Fruit fly (Drosophila melanogaster): ENCODE results near the gene CG17806.
A peak's percentile ranks its signal among the peaks of the same experiment; 100 is the strongest.

The CG17806 gene

dm6 chr3R:17803025-17803424 lies at the start of gene CG17806:
CG17806 (minus strand) TSS chr3R:17803260.
- no peak for TF ChIP-seq pita (GFP tag; optimal IDR thresholded peaks at IDR 0.05)
- no peak for TF ChIP-seq CG8944 (GFP tag; optimal IDR thresholded peaks at IDR 0.05)
- no peak for TF ChIP-seq CG4282 (GFP tag; optimal IDR thresholded peaks at IDR 0.05)
- no peak for TF ChIP-seq Max (GFP tag; optimal IDR thresholded peaks at IDR 0.05)
- TF ChIP-seq CG18764 (GFP tag; optimal IDR thresholded peaks at IDR 0.05), result no peak
- no peak for TF ChIP-seq CG17361 (GFP tag; IDR thresholded peaks at IDR 0.05)
- TF ChIP-seq CG15696 (tag; optimal IDR thresholded peaks at IDR 0.05), result peak; percentile 1
- TF ChIP-seq Meics (GFP tag; optimal IDR thresholded peaks at IDR 0.05), result peak; percentile 10
- no peak for TF ChIP-seq CG34422 (GFP tag; IDR thresholded peaks at IDR 0.05)
- TF ChIP-seq grau (tag; optimal IDR thresholded peaks at IDR 0.05), result peak; percentile 11
- TF ChIP-seq Med (GFP tag), result no peak
- TF ChIP-seq CG10267 (tag; optimal IDR thresholded peaks at IDR 0.05), result peak; percentile 2
- TF ChIP-seq CG7357 (GFP tag; IDR thresholded peaks at IDR 0.05), result no peak
- no peak for TF ChIP-seq hkb (optimal IDR thresholded peaks at IDR 0.05)
- no peak for TF ChIP-seq hkb (GFP tag; IDR thresholded peaks at IDR 0.05)
- no peak for TF ChIP-seq sens (GFP tag)
- TF ChIP-seq CG13894 (tag; optimal IDR thresholded peaks at IDR 0.05), result no peak
- TF ChIP-seq CG12299 (tag; optimal IDR thresholded peaks at IDR 0.05), result no peak
- no peak for TF ChIP-seq Hmx (GFP tag; optimal IDR thresholded peaks at IDR 0.05)
- TF ChIP-seq ase (GFP tag; IDR thresholded peaks at IDR 0.05), result no peak
- no peak for TF ChIP-seq CkIIα-i1 (GFP tag; IDR thresholded peaks at IDR 0.05)
- TF ChIP-seq gsb-n (tag; optimal IDR thresholded peaks at IDR 0.05), result no peak
- no peak for TF ChIP-seq E2f1 (GFP tag; IDR thresholded peaks at IDR 0.05)
- TF ChIP-seq Oaz (GFP tag; IDR thresholded peaks at IDR 0.05), result no peak
- no peak for TF ChIP-seq Sin3A (optimal IDR thresholded peaks at IDR 0.05)
- TF ChIP-seq CG17612 (GFP tag; IDR thresholded peaks at IDR 0.05), result no peak
- no peak for TF ChIP-seq ash1 (GFP tag; optimal IDR thresholded peaks at IDR 0.05)
- no peak for TF ChIP-seq Hr51 (GFP tag; optimal IDR thresholded peaks at IDR 0.05)
- TF ChIP-seq fd3F (GFP tag; optimal IDR thresholded peaks at IDR 0.05), result no peak
- no peak for TF ChIP-seq CG11247 (GFP tag; IDR thresholded peaks at IDR 0.05)
- TF ChIP-seq CG12155 (GFP tag; optimal IDR thresholded peaks at IDR 0.05), result no peak
- TF ChIP-seq CG34376 (GFP tag; optimal IDR thresholded peaks at IDR 0.05), result no peak
- no peak for TF ChIP-seq Nf-YB (GFP tag; optimal IDR thresholded peaks at IDR 0.05)
- no peak for TF ChIP-seq Side (GFP tag; optimal IDR thresholded peaks at IDR 0.05)
- TF ChIP-seq nerfin-2 (GFP tag; IDR thresholded peaks at IDR 0.05; ENCODE audit: partially characterized antibody), result no peak
- no peak for TF ChIP-seq lmd (GFP tag; IDR thresholded peaks at IDR 0.05)
- TF ChIP-seq CG1529 (GFP tag; optimal IDR thresholded peaks at IDR 0.05), result no peak
- TF ChIP-seq H2.0 (GFP tag; IDR thresholded peaks at IDR 0.05), result no peak
- TF ChIP-seq Lhr (GFP tag; optimal IDR thresholded peaks at IDR 0.05), result peak; percentile 9
- no peak for TF ChIP-seq dati (GFP tag; IDR thresholded peaks at IDR 0.05)
- peak; percentile 24 for TF ChIP-seq CG15514 (GFP tag; optimal IDR thresholded peaks at IDR 0.05)
- no peak for TF ChIP-seq CG31388 (GFP tag; optimal IDR thresholded peaks at IDR 0.05)
- no peak for TF ChIP-seq lbe (GFP tag; optimal IDR thresholded peaks at IDR 0.05)
- TF ChIP-seq HmgZ (tag; optimal IDR thresholded peaks at IDR 0.05), result peak; percentile 25
- TF ChIP-seq crp (GFP tag; optimal IDR thresholded peaks at IDR 0.05), result peak in 1 of 2 experiments; percentile 29
- no peak for TF ChIP-seq CG7372 (GFP tag; IDR thresholded peaks at IDR 0.05)
- TF ChIP-seq sna (GFP tag; IDR thresholded peaks at IDR 0.05; ENCODE audit: partially characterized antibody), result no peak
- TF ChIP-seq CG10543 (GFP tag; optimal IDR thresholded peaks at IDR 0.05), result peak; percentile 7
- no peak for TF ChIP-seq CG9727 (GFP tag; optimal IDR thresholded peaks at IDR 0.05)
- TF ChIP-seq CG17385 (GFP tag; optimal IDR thresholded peaks at IDR 0.05), result peak; percentile 15
- TF ChIP-seq CG11696 (GFP tag; IDR thresholded peaks at IDR 0.05), result no peak
- no peak for TF ChIP-seq zf30C (GFP tag; optimal IDR thresholded peaks at IDR 0.05)
- TF ChIP-seq klu (GFP tag; IDR thresholded peaks at IDR 0.05), result no peak
